Fruit fly (Drosophila melanogaster): ENCODE measurements around the gene CG14455.

The CG14455 gene

DNA sequence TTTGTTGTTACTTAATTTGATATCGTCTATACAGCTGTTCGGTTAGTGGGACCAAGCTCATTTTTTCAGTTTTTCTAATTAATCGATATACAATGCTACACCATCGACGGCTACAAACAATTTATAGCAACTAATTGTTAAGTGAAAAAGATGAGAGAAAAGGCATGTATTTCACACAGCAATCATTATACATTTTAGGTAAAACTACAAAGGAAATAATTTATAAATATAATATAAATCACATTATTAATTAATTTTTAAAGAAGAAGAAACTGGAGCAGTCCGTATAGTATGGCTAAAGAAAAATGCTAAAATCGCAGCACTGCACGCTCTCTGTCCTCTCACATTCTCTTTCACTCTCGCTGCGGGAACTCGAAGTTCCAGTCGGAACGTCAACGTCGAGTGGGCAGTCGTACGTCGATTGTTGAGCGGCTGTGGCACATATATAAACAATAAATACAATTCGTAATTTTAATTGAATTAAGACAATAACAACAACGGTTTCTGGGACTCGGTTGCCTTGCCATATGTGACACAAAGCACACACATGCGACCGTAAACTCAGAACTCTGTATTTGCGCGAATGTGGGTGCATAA is 41.0 kb upstream of the CG14455 start, which contains the start of the genes CG14450 and CG11367 (continued):
- no peak for TF ChIP-seq CG3726 (GFP tag; IDR thresholded peaks at IDR 0.05)
- TF ChIP-seq CG10366 (GFP tag; IDR thresholded peaks at IDR 0.05), result no peak
- TF ChIP-seq disco-r (GFP tag; optimal IDR thresholded peaks at IDR 0.05), result no peak
- TF ChIP-seq Bdp1 (GFP tag; optimal IDR thresholded peaks at IDR 0.05), result no peak
- TF ChIP-seq fu2 (GFP tag; optimal IDR thresholded peaks at IDR 0.05), result no peak
- TF ChIP-seq ap (GFP tag; IDR thresholded peaks at IDR 0.05), result no peak
- no peak for TF ChIP-seq CG6654 (GFP tag; optimal IDR thresholded peaks at IDR 0.05)
- peak; percentile 72 for TF ChIP-seq Doc3 (GFP tag; IDR thresholded peaks at IDR 0.05; ENCODE audit: partially characterized antibody)
- no peak for TF ChIP-seq CG8281 (tag; optimal IDR thresholded peaks at IDR 0.05)
- no peak for TF ChIP-seq CG11247 (GFP tag; IDR thresholded peaks at IDR 0.05)
- peak; percentile 52 for TF ChIP-seq CG17568 (GFP tag; optimal IDR thresholded peaks at IDR 0.05)
- no peak for TF ChIP-seq wdn (GFP tag; IDR thresholded peaks at IDR 0.05)
- peak; percentile 16 for TF ChIP-seq scrt (GFP tag; optimal IDR thresholded peaks at IDR 0.05)
- no peak for TF ChIP-seq CG8359 (GFP tag; optimal IDR thresholded peaks at IDR 0.05; ENCODE audit: borderline replicate concordance)
- TF ChIP-seq Sox100B (GFP tag; optimal IDR thresholded peaks at IDR 0.05), result peak; percentile 39
- TF ChIP-seq danr (GFP tag; IDR thresholded peaks at IDR 0.05), result no peak
- no peak for TF ChIP-seq B-H1 (GFP tag; IDR thresholded peaks at IDR 0.05)
- peak; percentile 53 for TF ChIP-seq lab (GFP tag; optimal IDR thresholded peaks at IDR 0.05)
- TF ChIP-seq pan (optimal IDR thresholded peaks at IDR 0.05), result no peak
- no peak for TF ChIP-seq pan (GFP tag; optimal IDR thresholded peaks at IDR 0.05 in 1 of 2, IDR thresholded peaks at IDR 0.05 in 1 of 2)
- no peak for TF ChIP-seq Bteb2 (GFP tag; optimal IDR thresholded peaks at IDR 0.05)
- TF ChIP-seq wek (GFP tag; optimal IDR thresholded peaks at IDR 0.05), result peak; percentile 3
- peak; percentile 13 for TF ChIP-seq MESR4 (GFP tag; optimal IDR thresholded peaks at IDR 0.05)
- TF ChIP-seq CG15269 (tag; optimal IDR thresholded peaks at IDR 0.05), result no peak
- peak; percentile 98 for TF ChIP-seq Sry-β (GFP tag; optimal IDR thresholded peaks at IDR 0.05)
- no peak for TF ChIP-seq odd (GFP tag; optimal IDR thresholded peaks at IDR 0.05)
- no peak for TF ChIP-seq ewg (GFP tag; optimal IDR thresholded peaks at IDR 0.05)
- TF ChIP-seq CG14050 (GFP tag; IDR thresholded peaks at IDR 0.05), result no peak
- peak; percentile 63 for TF ChIP-seq nom (GFP tag; optimal IDR thresholded peaks at IDR 0.05)
- no peak for TF ChIP-seq NC2α (GFP tag; optimal IDR thresholded peaks at IDR 0.05)
- 0 out of 2 replicates have a peak, but pooled peaks have one; percentile 33 for TF ChIP-seq nerfin-2 (GFP tag; IDR thresholded peaks at IDR 0.05; ENCODE audit: partially characterized antibody)
- peak; percentile 47 for TF ChIP-seq CG13894 (tag; optimal IDR thresholded peaks at IDR 0.05)
- no peak for TF ChIP-seq Usf (GFP tag; optimal IDR thresholded peaks at IDR 0.05)
- no peak for TF ChIP-seq luna (GFP tag; optimal IDR thresholded peaks at IDR 0.05)
- peak; percentile 55 for TF ChIP-seq CG12155 (GFP tag; optimal IDR thresholded peaks at IDR 0.05)
- TF ChIP-seq CG2202 (tag; optimal IDR thresholded peaks at IDR 0.05), result no peak
- TF ChIP-seq ase (GFP tag; IDR thresholded peaks at IDR 0.05), result no peak
- peak; percentile 55 for TF ChIP-seq exex (tag; optimal IDR thresholded peaks at IDR 0.05)
- TF ChIP-seq NfI (GFP tag; optimal IDR thresholded peaks at IDR 0.05), result peak; percentile 5
- TF ChIP-seq schlank (tag; optimal IDR thresholded peaks at IDR 0.05), result no peak
- TF ChIP-seq CG16813 (GFP tag; IDR thresholded peaks at IDR 0.05; ENCODE audit: partially characterized antibody), result peak; percentile 65; the same call in 2 of the 3 replicates
- TF ChIP-seq lola (GFP tag; optimal IDR thresholded peaks at IDR 0.05), result no peak
- no peak for TF ChIP-seq corto (GFP tag; optimal IDR thresholded peaks at IDR 0.05)
- TF ChIP-seq CG8944 (GFP tag; optimal IDR thresholded peaks at IDR 0.05), result no peak
- TF ChIP-seq YL-1 (GFP tag; optimal IDR thresholded peaks at IDR 0.05), result peak; percentile 44
- TF ChIP-seq CG31388 (GFP tag; optimal IDR thresholded peaks at IDR 0.05), result no peak
- no peak for TF ChIP-seq HHEX (GFP tag; optimal IDR thresholded peaks at IDR 0.05)
- no peak for TF ChIP-seq slbo (GFP tag; IDR thresholded peaks at IDR 0.05)
- TF ChIP-seq salm (tag; optimal IDR thresholded peaks at IDR 0.05), result peak; percentile 39
- TF ChIP-seq CkIIα-i1 (GFP tag; IDR thresholded peaks at IDR 0.05), result no peak
